Worm (Caenorhabditis elegans): ENCODE measurements around the gene sago-1.

The sago-1 gene

DNA sequence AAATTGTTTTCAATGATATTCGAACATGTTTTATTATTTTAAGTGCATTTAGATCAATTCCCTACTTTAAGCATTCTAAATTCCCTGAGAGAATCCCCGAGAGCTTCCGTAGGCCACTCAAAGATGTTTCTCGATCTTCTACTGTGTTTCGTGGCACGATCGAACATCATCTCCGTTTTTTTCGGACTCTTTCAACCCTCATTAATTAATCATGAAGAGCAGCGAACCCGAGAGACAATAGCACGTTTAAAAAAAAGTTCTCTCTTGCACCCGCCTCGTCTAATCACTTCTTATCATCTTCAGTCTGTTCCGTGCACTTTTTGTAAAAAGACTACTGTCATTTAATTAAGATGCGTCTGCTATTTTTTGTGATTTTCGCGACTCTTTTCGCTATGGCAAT lies 15.0 kb upstream of the sago-1 start, which contains the start of gene K12B6.11:
Gene K12B6.11, plus strand, starts transcription at position 301 of the 400 bp plus-strand sequence.
- TF ChIP-seq unc-62 (GFP tag; optimal IDR thresholded peaks at IDR 0.05), result no peak

DNA sequence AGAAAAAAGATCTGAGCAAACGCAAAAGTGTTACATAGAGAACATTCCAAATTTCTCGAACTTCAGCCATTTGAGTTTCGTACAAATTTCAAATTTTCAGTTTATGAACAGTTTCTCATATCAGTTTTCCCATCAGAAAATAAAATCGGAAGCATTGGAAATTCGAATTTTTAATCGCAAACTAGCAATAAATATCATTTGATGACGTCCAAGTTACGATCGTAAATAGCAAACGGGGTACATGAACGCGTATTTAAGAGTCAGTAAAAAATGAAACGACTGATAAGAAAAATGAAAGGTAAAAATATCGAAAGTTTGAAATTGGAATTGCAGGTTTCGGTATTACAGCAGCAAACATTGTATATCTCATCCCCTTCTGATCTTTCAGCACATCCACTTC lies 12.3 kb upstream of the sago-1 start:
- TF ChIP-seq unc-62 (GFP tag; optimal IDR thresholded peaks at IDR 0.05), result no peak

ce11 chrV:6292401-6292800 lies 11.2 kb upstream of the sago-1 start, which contains the start of gene K12B6.9:
Gene K12B6.9, minus strand, starts transcription at chrV:6292666.
- TF ChIP-seq unc-62 (GFP tag; optimal IDR thresholded peaks at IDR 0.05), result no peak

- TF ChIP-seq unc-62 (GFP tag; optimal IDR thresholded peaks at IDR 0.05), result no peak
Measured at ce11 chrV:6301046-6301445, 2.5 kb upstream of the sago-1 start.

DNA sequence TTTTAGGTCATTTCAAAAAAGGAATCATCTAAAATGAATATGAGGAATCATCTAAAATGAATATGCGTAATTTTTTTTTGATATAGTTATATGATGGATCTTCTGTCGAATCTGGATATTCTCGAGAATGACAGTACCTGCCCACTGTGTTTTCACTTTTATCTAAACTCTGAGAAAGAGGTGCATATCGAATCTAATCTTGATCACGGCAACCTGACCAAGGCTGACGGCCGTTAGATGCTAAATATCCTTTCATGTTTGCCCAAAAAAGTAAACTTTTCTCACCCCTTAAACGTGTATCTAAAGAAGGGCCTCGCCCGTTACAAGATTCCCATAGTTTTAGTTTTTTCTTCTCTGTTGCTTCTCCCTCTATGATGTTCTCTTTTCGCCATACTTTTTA lies 1.1 kb upstream of the sago-1 start:
- TF ChIP-seq unc-62 (GFP tag; optimal IDR thresholded peaks at IDR 0.05), result no peak

DNA sequence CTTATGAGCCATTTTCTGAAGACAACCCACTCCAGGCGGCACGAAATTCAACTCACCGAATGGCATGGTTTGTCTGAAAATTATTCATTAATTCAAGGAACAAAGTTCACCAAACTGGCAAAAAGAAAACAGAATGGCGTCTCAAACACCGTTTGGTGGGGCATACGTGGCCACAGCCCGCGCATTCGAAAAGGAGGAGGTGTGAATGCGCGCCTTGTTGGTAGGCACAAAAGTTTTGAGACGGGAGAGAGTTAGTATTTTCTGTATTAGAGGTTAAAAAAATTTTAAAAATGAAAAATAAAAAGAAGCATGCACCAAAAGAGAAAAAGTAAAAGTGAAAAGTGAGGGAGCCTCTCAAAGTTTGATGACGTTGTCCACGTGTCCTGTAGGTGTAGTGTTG lies 8.4 kb downstream of the sago-1 start:
- TF ChIP-seq unc-62 (GFP tag; optimal IDR thresholded peaks at IDR 0.05), result no peak

ce11 chrV:6316632-6317031 lies 13.1 kb downstream of the sago-1 start, which contains the start of gene cest-24:
Gene cest-24, plus strand, starts transcription at chrV:6316932.
- TF ChIP-seq unc-62 (GFP tag; optimal IDR thresholded peaks at IDR 0.05), result no peak

- TF ChIP-seq unc-62 (GFP tag; optimal IDR thresholded peaks at IDR 0.05), result no peak
Measured at ce11 chrV:6317928-6318327, 14.4 kb downstream of the sago-1 start.

DNA sequence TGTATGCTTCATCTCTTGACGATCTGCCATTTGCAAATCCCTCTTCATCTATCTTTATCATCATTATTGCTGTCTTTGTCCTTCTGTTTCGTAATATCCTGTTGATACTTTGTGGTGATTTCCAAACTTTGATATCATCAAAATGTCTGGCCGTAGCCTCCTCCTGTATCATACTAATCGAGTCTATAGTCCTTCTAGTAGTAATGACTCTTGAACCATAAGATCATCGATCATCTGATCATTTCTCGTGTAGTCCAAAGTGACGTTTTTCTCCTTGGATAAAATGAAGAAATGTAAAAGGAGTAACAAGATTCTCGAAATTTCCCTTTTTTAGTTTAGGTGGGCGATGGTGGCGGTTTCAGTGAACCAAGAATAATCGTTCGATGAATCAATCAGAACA lies 15.8 kb downstream of the sago-1 start:
- no peak for TF ChIP-seq unc-62 (GFP tag; optimal IDR thresholded peaks at IDR 0.05)

- no peak for TF ChIP-seq unc-62 (GFP tag; optimal IDR thresholded peaks at IDR 0.05)
Measured at ce11 chrV:6321280-6321679, 17.7 kb downstream of the sago-1 start.

ce11 chrV:6321733-6322198 lies 18.2 kb downstream of the sago-1 start, which contains the start of gene T28C12.15:
Gene T28C12.15, minus strand, starts transcription at chrV:6321783.
- TF ChIP-seq unc-62 (GFP tag; optimal IDR thresholded peaks at IDR 0.05), result no peak

DNA sequence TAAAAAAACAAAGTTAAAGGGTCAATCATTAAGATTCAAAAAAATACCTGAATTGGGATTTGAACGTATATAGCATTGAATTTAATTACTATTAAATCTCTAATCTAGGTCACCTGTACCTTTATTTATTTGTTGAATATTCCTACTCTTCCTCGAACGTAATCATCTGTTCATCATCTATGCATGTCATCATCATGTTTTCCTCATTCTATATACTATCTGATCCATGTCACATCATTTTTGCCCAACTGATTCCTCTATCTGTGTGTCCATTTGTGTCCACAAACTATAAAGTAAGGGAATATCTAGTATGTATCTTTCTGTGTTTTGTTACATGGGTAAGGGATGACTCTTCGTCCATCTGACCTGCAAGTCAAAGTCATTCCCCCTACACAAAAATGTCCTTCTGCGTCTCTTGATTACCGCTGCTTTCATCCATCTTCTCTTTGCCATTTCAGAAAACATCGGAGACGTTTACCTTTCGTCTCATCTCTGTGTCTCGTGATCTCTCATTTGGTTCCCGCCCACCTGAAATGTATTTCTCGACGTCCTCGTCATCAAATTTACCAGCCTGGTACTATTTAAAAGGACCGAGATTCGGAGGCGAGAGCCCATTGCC lies 19.3 kb downstream of the sago-1 start:
- no peak for TF ChIP-seq unc-62 (GFP tag; optimal IDR thresholded peaks at IDR 0.05)

- TF ChIP-seq unc-62 (GFP tag; optimal IDR thresholded peaks at IDR 0.05), result no peak
Measured at ce11 chrV:6323602-6324001, 20.0 kb downstream of the sago-1 start.

DNA sequence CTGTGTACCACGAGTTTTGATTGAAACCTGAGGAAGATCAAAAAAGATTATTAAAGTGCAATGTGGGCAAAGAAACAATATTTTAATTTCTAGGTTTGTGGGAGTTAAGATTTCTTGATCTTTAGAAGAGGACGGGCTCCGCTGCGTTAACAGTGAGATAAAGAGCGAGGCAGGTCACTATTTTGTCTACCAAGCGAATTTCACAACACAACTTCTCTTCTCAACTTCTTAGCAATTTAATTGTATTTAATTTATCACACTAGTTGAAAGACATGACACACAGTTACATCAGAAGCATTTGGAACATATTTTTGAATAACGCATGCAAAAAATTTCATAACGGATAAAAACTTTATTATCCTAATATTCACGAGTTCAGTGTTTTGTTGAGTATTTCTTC lies 22.8 kb downstream of the sago-1 start:
- no peak for TF ChIP-seq unc-62 (GFP tag; optimal IDR thresholded peaks at IDR 0.05)

ce11 chrV:6326980-6327379 lies 23.4 kb downstream of the sago-1 start, which contains the start of gene fbxa-202:
Gene fbxa-202, plus strand, starts transcription at chrV:6327280.
- no peak for TF ChIP-seq unc-62 (GFP tag; optimal IDR thresholded peaks at IDR 0.05)

- no peak for TF ChIP-seq unc-62 (GFP tag; optimal IDR thresholded peaks at IDR 0.05)
Measured at ce11 chrV:6328897-6329296, 25.3 kb downstream of the sago-1 start, which contains the start of gene T28C12.2. Gene T28C12.2, plus strand, starts transcription at chrV:6329197.

- no peak for TF ChIP-seq unc-62 (GFP tag; optimal IDR thresholded peaks at IDR 0.05)
Measured at ce11 chrV:6331607-6332006, 28.0 kb downstream of the sago-1 start, which contains the start of gene T28C12.1. Gene T28C12.1, plus strand, starts transcription at chrV:6331907.

- TF ChIP-seq unc-62 (GFP tag; optimal IDR thresholded peaks at IDR 0.05), result no peak
Measured at ce11 chrV:6335226-6335625, 31.7 kb downstream of the sago-1 start.

All from whole organism, dauer.